Worm (Caenorhabditis elegans): ENCODE results near the gene pwp-1.

pwp-1 gene

ce11 chrIV:13205891-13206290, 30.5 kb downstream of the pwp-1 start:
- TF ChIP-seq mcd-1 (GFP tag; IDR thresholded peaks at IDR 0.05) = peak; percentile 74
- peak; percentile 26 for TF ChIP-seq efl-1 (GFP tag; optimal IDR thresholded peaks at IDR 0.05)
- no peak for TF ChIP-seq F39B2.1 (GFP tag; IDR thresholded peaks at IDR 0.05)
- TF ChIP-seq nhr-179 (tag; optimal IDR thresholded peaks at IDR 0.05) = no peak

- TF ChIP-seq lag-1 (GFP tag; IDR thresholded peaks at IDR 0.05) = no peak
- TF ChIP-seq ZK185.1 (tag; optimal IDR thresholded peaks at IDR 0.05; ENCODE audit: poor library complexity, severe bottlenecking) = no peak
- TF ChIP-seq efl-1 (GFP tag; optimal IDR thresholded peaks at IDR 0.05) = no peak
- no peak for TF ChIP-seq Y67H2A.10 (GFP tag; conservative IDR thresholded peaks at IDR 0.05)
- no peak for TF ChIP-seq sptf-2 (GFP tag; optimal IDR thresholded peaks at IDR 0.05)
- TF ChIP-seq F33H1.4 (GFP tag; IDR thresholded peaks at IDR 0.05) = no peak
- no peak for TF ChIP-seq T26A5.8 (tag; optimal IDR thresholded peaks at IDR 0.05)
- TF ChIP-seq K12H6.12 (tag; optimal IDR thresholded peaks at IDR 0.05) = no peak
- no peak for TF ChIP-seq atf-7 (tag; optimal IDR thresholded peaks at IDR 0.05)
- no peak for TF ChIP-seq ceh-58 (GFP tag; IDR thresholded peaks at IDR 0.05)
- no peak for TF ChIP-seq pbrm-1 (GFP tag; IDR thresholded peaks at IDR 0.05)
- no peak for TF ChIP-seq ceh-79 (tag; optimal IDR thresholded peaks at IDR 0.05)
- TF ChIP-seq egrh-3 (GFP tag; IDR thresholded peaks at IDR 0.05) = no peak
- no peak for TF ChIP-seq dox-1 (GFP tag; IDR thresholded peaks at IDR 0.05)
- TF ChIP-seq athp-1 (tag; optimal IDR thresholded peaks at IDR 0.05) = no peak
- no peak for TF ChIP-seq nhr-120 (GFP tag; IDR thresholded peaks at IDR 0.05)
- TF ChIP-seq ceh-100 (GFP tag; IDR thresholded peaks at IDR 0.05) = no peak
Measured at ce11 chrIV:13204037-13204436, 32.3 kb downstream of the pwp-1 start, which contains the start of gene ced-3. TSS of gene ced-3 (minus strand) at chrIV:13204137.

DNA sequence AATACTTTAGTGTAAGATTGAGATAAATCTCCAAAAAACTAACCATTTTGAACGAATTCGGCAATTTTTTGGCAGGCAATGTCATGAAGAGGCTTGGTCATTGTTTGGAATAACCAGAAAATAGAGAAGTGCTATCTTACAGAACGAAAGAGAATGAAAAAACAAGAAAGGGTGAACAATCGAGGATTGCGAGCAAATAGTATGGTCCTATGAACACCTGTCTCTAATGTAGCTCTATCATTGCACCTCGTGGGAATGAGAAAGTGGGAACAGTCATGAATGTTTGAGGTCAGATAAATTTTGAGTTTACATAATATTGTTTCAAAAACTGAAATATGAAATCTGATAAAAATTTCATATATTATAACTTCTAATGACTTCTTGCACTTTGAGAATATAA, 39.1 kb downstream of the pwp-1 start, which contains the start of gene C48D1.1:
C48D1.1 (minus strand) TSS at position 101 of the 400 bp plus-strand sequence.
- TF ChIP-seq ets-4 (GFP tag; optimal IDR thresholded peaks at IDR 0.05) = no peak
- no peak for TF ChIP-seq ccch-3 (GFP tag; optimal IDR thresholded peaks at IDR 0.05)

ce11 chrIV:13193239-13193638, 43.1 kb downstream of the pwp-1 start, which contains the start of gene F58D2.5:
TSS of gene F58D2.5 (minus strand) at chrIV:13193339.
- no peak for TF ChIP-seq gei-17 (GFP tag; optimal IDR thresholded peaks at IDR 0.05)
- TF ChIP-seq K12H6.12 (tag; optimal IDR thresholded peaks at IDR 0.05) = no peak
- no peak for TF ChIP-seq snpc-3.4 (tag; optimal IDR thresholded peaks at IDR 0.05)
- no peak for TF ChIP-seq rcor-1 (GFP tag; IDR thresholded peaks at IDR 0.05)
- TF ChIP-seq madf-6 (GFP tag; IDR thresholded peaks at IDR 0.05) = no peak
- no peak for TF ChIP-seq T07F8.4 (tag; optimal IDR thresholded peaks at IDR 0.05)
- no peak for TF ChIP-seq hsf-1 (GFP tag; IDR thresholded peaks at IDR 0.05)
- TF ChIP-seq ztf-18 (tag; optimal IDR thresholded peaks at IDR 0.05) = no peak
- TF ChIP-seq Y95B8A.8 (GFP tag; IDR thresholded peaks at IDR 0.05) = no peak

DNA sequence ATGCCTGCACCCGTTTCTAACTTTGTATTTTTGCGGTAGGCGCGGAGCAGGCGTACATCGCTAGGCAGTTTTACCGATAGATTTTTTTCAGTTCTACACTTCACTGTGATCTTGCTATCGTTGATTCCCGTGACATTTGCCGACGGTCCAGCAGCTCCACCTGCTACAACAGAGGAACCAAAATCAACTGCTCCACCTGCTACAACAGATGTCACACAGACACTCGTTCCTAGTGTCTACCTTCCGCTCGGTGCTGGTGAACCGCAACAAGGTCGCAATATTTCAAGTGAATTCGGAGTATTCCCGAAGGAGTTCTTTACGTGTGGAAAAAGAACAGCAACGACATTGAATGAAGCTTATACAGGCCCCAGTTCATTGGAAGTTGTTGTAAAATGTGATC, 46.3 kb downstream of the pwp-1 start:
- TF ChIP-seq F22D6.2 (tag; optimal IDR thresholded peaks at IDR 0.05) (no peak), mel-28 (tag; optimal IDR thresholded peaks at IDR 0.05; ENCODE audit: borderline replicate concordance) (no peak), hlh-12 (tag; optimal IDR thresholded peaks at IDR 0.05) (no peak), fkh-3 (tag; optimal IDR thresholded peaks at IDR 0.05) (no peak), egl-44 (GFP tag; IDR thresholded peaks at IDR 0.05) (no peak), die-1 (tag; optimal IDR thresholded peaks at IDR 0.05) (no peak), unc-62 (GFP tag; optimal IDR thresholded peaks at IDR 0.05) (no peak), akir-1 (GFP tag; optimal IDR thresholded peaks at IDR 0.05) (no peak), efl-1 (GFP tag; optimal IDR thresholded peaks at IDR 0.05) (no peak)

Data from whole organism, young adult.